Fruit fly (Drosophila melanogaster) whole organism: ENCODE measurements around the gene CG31821.

ENCODE experiments used
- CG8478 ChIP-seq: fragments of >200 bp; optimal IDR thresholded peaks from 2 replicates; lab custom pipeline; 2018; ENCODE audit warnings: inconsistent platforms
- Dll ChIP-seq: fragments of >200 bp; optimal IDR thresholded peaks from 2 replicates; lab custom pipeline; 2017
- EcR ChIP-seq, 2 experiments: fragments of >200 bp; optimal IDR thresholded peaks; 2 replicates each; lab custom pipeline; 2017; ENCODE audit warnings: missing biosample characterization in 2 of 2, missing genetic modification characterization in 2 of 2, missing genetic modification reagents in 2 of 2
- psq ChIP-seq: fragments of >200 bp; optimal IDR thresholded peaks from 2 replicates; lab custom pipeline; 2017

DNA sequence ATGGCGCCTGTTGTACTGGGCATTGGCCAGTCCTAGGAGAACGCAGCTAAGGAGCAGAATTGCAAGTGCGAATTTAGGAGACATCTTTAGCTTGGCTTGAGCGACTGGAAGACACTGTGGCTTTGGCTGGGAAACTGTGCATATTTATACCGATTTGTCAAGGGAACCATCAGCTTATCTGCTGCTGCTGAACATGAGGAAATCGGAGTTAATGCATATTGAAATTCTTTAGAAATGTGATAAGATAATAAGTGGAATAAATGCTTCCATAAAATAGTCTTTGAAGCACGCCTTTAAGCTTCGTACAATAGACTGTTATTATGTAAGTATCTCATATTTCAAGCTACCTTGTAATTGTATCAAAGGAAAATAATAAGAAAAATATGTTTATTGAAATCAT lies 19.1 kb downstream of the CG31821 start, which contains the start of gene CG44475:
- TF ChIP-seq CG8478: no peak
- no peak for TF ChIP-seq EcR (GFP tag; optimal IDR thresholded peaks at IDR 0.05; lab: Kevin White, UChicago)
- no peak for TF ChIP-seq psq (lab: Kevin White, UChicago)
- no peak for TF ChIP-seq Dll (lab: Kevin White, UChicago)
